Fruit fly (Drosophila melanogaster) whole organism, embryonic: ENCODE measurements around the gene CG14340.
A peak's percentile ranks its signal among the peaks of the same experiment; 100 is the strongest.

Source experiments
- Abd-B ChIP-seq: fragments of 200-800 bp; sonication (Bioruptor generic); optimal IDR thresholded peaks from 2 replicates; lab custom pipeline; 2018; ENCODE audit warnings: missing biosample characterization, mild to moderate bottlenecking, missing genetic modification characterization, moderate library complexity
- CG10321 ChIP-seq: fragments of 200-800 bp; sonication (Bioruptor generic); IDR thresholded peaks from 2 replicates; pipeline ENCODE4 v1.3.6; 2022; ENCODE audit warnings: missing biosample characterization, missing genetic modification characterization
- CG10543 ChIP-seq: fragments of 200-800 bp; sonication (Bioruptor generic); optimal IDR thresholded peaks from 3 replicates; lab custom pipeline; 2017; ENCODE audit warnings: missing biosample characterization, mild to moderate bottlenecking, missing genetic modification characterization, moderate library complexity
- CG14441 ChIP-seq: fragments of 200-800 bp; sonication (Bioruptor generic); IDR thresholded peaks from 2 replicates; pipeline ENCODE4 v1.3.6; 2022; ENCODE audit warnings: missing biosample characterization, missing genetic modification characterization
- CG16863 ChIP-seq: fragments of 200-800 bp; sonication (Bioruptor generic); optimal IDR thresholded peaks from 3 replicates; lab custom pipeline; 2016; ENCODE audit warnings: missing biosample characterization, missing genetic modification characterization
- CG17912 ChIP-seq: fragments of 200-800 bp; sonication (Bioruptor generic); optimal IDR thresholded peaks from 2 replicates; lab custom pipeline; 2018; ENCODE audit warnings: missing biosample characterization, mild to moderate bottlenecking, missing genetic modification characterization
- CG2712 ChIP-seq: fragments of 200-800 bp; optimal IDR thresholded peaks from 3 replicates; lab custom pipeline; 2019; ENCODE audit warnings: missing biosample characterization, mild to moderate bottlenecking, missing genetic modification characterization, moderate library complexity
- CG32532 ChIP-seq: fragments of 200-800 bp; sonication (Bioruptor generic); IDR thresholded peaks from 2 replicates; pipeline ENCODE4 v1.3.6; 2022; ENCODE audit warnings: missing biosample characterization, missing genetic modification characterization
- CG32772 ChIP-seq: fragments of 200-800 bp; sonication (Bioruptor generic); IDR thresholded peaks from 2 replicates; pipeline ENCODE4 v1.3.6; 2022; ENCODE audit warnings: missing biosample characterization, missing genetic modification characterization
- CG34376 ChIP-seq: fragments of 200-800 bp; sonication (Bioruptor generic); optimal IDR thresholded peaks from 2 replicates; lab custom pipeline; 2018; ENCODE audit warnings: missing biosample characterization, mild to moderate bottlenecking, missing genetic modification characterization
- CG3847 ChIP-seq: fragments of 200-800 bp; sonication (Bioruptor generic); IDR thresholded peaks from 2 replicates; pipeline ENCODE4 v1.3.6; 2022; ENCODE audit warnings: missing biosample characterization, missing genetic modification characterization
- CG43689 ChIP-seq: fragments of 200-800 bp; sonication (Bioruptor generic); IDR thresholded peaks from 2 replicates; pipeline ENCODE4 v1.3.6; 2022; ENCODE audit warnings: missing biosample characterization, missing genetic modification characterization
- CG4617 ChIP-seq: fragments of 200-800 bp; sonication (Bioruptor generic); optimal IDR thresholded peaks from 3 replicates; lab custom pipeline; 2016; ENCODE audit warnings: missing biosample characterization, missing genetic modification characterization, borderline replicate concordance
- CG5180 ChIP-seq: fragments of 200-800 bp; sonication (Bioruptor generic); optimal IDR thresholded peaks from 3 replicates; lab custom pipeline; 2017; ENCODE audit warnings: missing biosample characterization, missing genetic modification characterization, mild to moderate bottlenecking, moderate library complexity, missing genetic modification reagents
- CG6175 ChIP-seq: fragments of 200-800 bp; sonication (Bioruptor generic); IDR thresholded peaks from 3 replicates; pipeline ENCODE4 v1.3.6; 2022; ENCODE audit warnings: missing biosample characterization, missing genetic modification characterization
- CG6683 ChIP-seq: fragments of 200-800 bp; sonication (Bioruptor generic); optimal IDR thresholded peaks from 2 replicates; lab custom pipeline; 2017; ENCODE audit warnings: missing biosample characterization, mild to moderate bottlenecking, missing genetic modification characterization, missing genetic modification reagents
- CG6813 ChIP-seq: fragments of 200-800 bp; sonication (Bioruptor generic); optimal IDR thresholded peaks from 2 replicates; lab custom pipeline; 2017; ENCODE audit warnings: missing biosample characterization, missing genetic modification characterization, mild to moderate bottlenecking, moderate library complexity, missing genetic modification reagents
- CG7556 ChIP-seq: fragments of 200-800 bp; sonication (Bioruptor generic); optimal IDR thresholded peaks from 2 replicates; lab custom pipeline; 2017; ENCODE audit warnings: missing biosample characterization, mild to moderate bottlenecking, missing genetic modification characterization
- CG9932 ChIP-seq: fragments of 200-800 bp; sonication (Bioruptor generic); IDR thresholded peaks from 2 replicates; pipeline ENCODE4 v1.3.6; 2022; ENCODE audit warnings: missing biosample characterization, missing genetic modification characterization
- Fer1 ChIP-seq: fragments of 200-800 bp; sonication (Bioruptor generic); optimal IDR thresholded peaks from 2 replicates; lab custom pipeline; 2017; ENCODE audit warnings: missing biosample characterization, mild to moderate bottlenecking, missing genetic modification characterization
- H15 ChIP-seq: fragments of 200-800 bp; sonication (Bioruptor generic); IDR thresholded peaks from 3 replicates; pipeline ENCODE4 v1.3.6; 2022; ENCODE audit warnings: missing biosample characterization, missing genetic modification characterization
- Hr51 ChIP-seq, 2 experiments: fragments of 200-800 bp; sonication (Bioruptor generic); optimal IDR thresholded peaks; 2 replicates in 1 of 2; 3 replicates in 1 of 2; lab custom pipeline; 2016 to 2018; ENCODE audit warnings: missing biosample characterization in 2 of 2, missing genetic modification characterization in 2 of 2, mild to moderate bottlenecking in 1 of 2, moderate library complexity in 1 of 2
- Med ChIP-seq: fragments of 200-800 bp; sonication (Bioruptor generic); peaks from one replicate; lab custom pipeline; 2016; ENCODE audit warnings: missing biosample characterization, missing genetic modification characterization, mild to moderate bottlenecking, inconsistent platforms, moderate library complexity
- Optix ChIP-seq: fragments of 200-800 bp; sonication (Bioruptor generic); IDR thresholded peaks from 3 replicates; pipeline ENCODE4 v1.3.6; 2022; ENCODE audit warnings: missing biosample characterization, missing genetic modification characterization
- PHDP ChIP-seq: fragments of 200-800 bp; sonication (Bioruptor generic); optimal IDR thresholded peaks from 3 replicates; lab custom pipeline; 2018; ENCODE audit warnings: missing biosample characterization, mild to moderate bottlenecking, missing genetic modification characterization, moderate library complexity
- Scr ChIP-seq: fragments of 200-800 bp; sonication (Bioruptor generic); IDR thresholded peaks from 2 replicates; pipeline ENCODE4 v1.3.6; 2022; ENCODE audit warnings: missing biosample characterization, missing genetic modification characterization; ENCODE audit not compliant: partially characterized antibody
- Sox102F ChIP-seq: fragments of 200-800 bp; sonication (Bioruptor generic); optimal IDR thresholded peaks from 2 replicates; lab custom pipeline; 2018; ENCODE audit warnings: missing biosample characterization, mild to moderate bottlenecking, missing genetic modification characterization, moderate library complexity
- ato ChIP-seq: fragments of 200-800 bp; sonication (Bioruptor generic); IDR thresholded peaks from 2 replicates; pipeline ENCODE4 v1.3.6; 2022; ENCODE audit warnings: missing biosample characterization, missing genetic modification characterization; ENCODE audit not compliant: partially characterized antibody
- br ChIP-seq: fragments of >200 bp; optimal IDR thresholded peaks from 2 replicates; lab custom pipeline; 2017
- cg ChIP-seq: fragments of 200-800 bp; sonication (Bioruptor generic); optimal IDR thresholded peaks from 3 replicates; lab custom pipeline; 2019; ENCODE audit warnings: missing biosample characterization, mild to moderate bottlenecking, missing genetic modification characterization, moderate library complexity
- chinmo ChIP-seq: fragments of 200-800 bp; sonication (Bioruptor generic); IDR thresholded peaks from 4 replicates; pipeline ENCODE4 v1.3.6; 2022; ENCODE audit warnings: missing biosample characterization, missing genetic modification characterization; ENCODE audit not compliant: partially characterized antibody
- ci ChIP-seq: fragments of 200-800 bp; sonication (Bioruptor generic); IDR thresholded peaks from 3 replicates; pipeline ENCODE4 v1.3.6; 2022; ENCODE audit warnings: missing biosample characterization, missing genetic modification characterization
- dan ChIP-seq: fragments of 200-800 bp; sonication (Bioruptor generic); IDR thresholded peaks from 2 replicates; pipeline ENCODE4 v1.3.6; 2022; ENCODE audit warnings: missing biosample characterization, missing genetic modification characterization
- ham ChIP-seq: fragments of 200-800 bp; sonication (Bioruptor generic); IDR thresholded peaks from 2 replicates; pipeline ENCODE4 v1.3.6; 2022; ENCODE audit warnings: missing biosample characterization, missing genetic modification characterization
- hkb ChIP-seq, 2 experiments: fragments of 200-800 bp in 1 of 2; fragments of >200 bp in 1 of 2; sonication (Bioruptor generic) in 1 of 2; IDR thresholded peaks in 1 of 2; optimal IDR thresholded peaks in 1 of 2; 2 replicates each; pipeline versions ENCODE4 v1.3.6 to Lab custom; 2017 to 2022; ENCODE audit warnings: missing biosample characterization in 1 of 2, missing genetic modification characterization in 1 of 2
- ind ChIP-seq: fragments of 200-800 bp; sonication (Bioruptor generic); optimal IDR thresholded peaks from 3 replicates; lab custom pipeline; 2016; ENCODE audit warnings: missing biosample characterization, missing genetic modification characterization
- lov ChIP-seq, 2 experiments: fragments of 200-800 bp in 1 of 2; fragments of >200 bp in 1 of 2; sonication (Bioruptor generic) in 1 of 2; IDR thresholded peaks in 1 of 2; optimal IDR thresholded peaks in 1 of 2; 2 replicates in 1 of 2; 3 replicates in 1 of 2; pipeline versions ENCODE4 v1.3.6 to Lab custom; 2017 to 2022; ENCODE audit warnings: missing biosample characterization in 1 of 2, missing genetic modification characterization in 1 of 2
- nom ChIP-seq: fragments of 200-800 bp; sonication (Bioruptor generic); optimal IDR thresholded peaks from 2 replicates; lab custom pipeline; 2017; ENCODE audit warnings: missing biosample characterization, missing genetic modification characterization, mild to moderate bottlenecking, moderate library complexity, missing genetic modification reagents
- pan ChIP-seq, 4 experiments: fragments of >200 bp in 3 of 4; fragments of 200-800 bp in 1 of 4; sonication (Bioruptor generic) in 1 of 4; optimal IDR thresholded peaks in 3 of 4; IDR thresholded peaks in 1 of 4; 2 replicates each; pipeline versions ENCODE4 v1.3.6 to Lab custom; 2017 to 2022; ENCODE audit warnings: missing biosample characterization in 2 of 4, missing genetic modification characterization in 2 of 4, mixed read lengths in 1 of 4
- pum ChIP-seq: fragments of 200-800 bp; sonication (Bioruptor generic); optimal IDR thresholded peaks from 2 replicates; lab custom pipeline; 2016; ENCODE audit warnings: missing biosample characterization, missing genetic modification characterization
- sc ChIP-seq, 3 experiments: fragments of >200 bp in 2 of 3; fragments of 200-800 bp in 1 of 3; sonication (Bioruptor generic) in 1 of 3; optimal IDR thresholded peaks; 2 replicates in 2 of 3; 3 replicates in 1 of 3; lab custom pipeline; 2017; ENCODE audit warnings: mild to moderate bottlenecking in 1 of 3, missing biosample characterization in 1 of 3, missing genetic modification characterization in 1 of 3, missing genetic modification reagents in 1 of 3
- slbo ChIP-seq: fragments of 200-800 bp; sonication (Bioruptor generic); IDR thresholded peaks from 2 replicates; pipeline ENCODE4 v1.3.6; 2022; ENCODE audit warnings: missing biosample characterization, missing genetic modification characterization
- stwl ChIP-seq: fragments of 200-800 bp; sonication (Bioruptor generic); optimal IDR thresholded peaks from 3 replicates; lab custom pipeline; 2018; ENCODE audit warnings: missing biosample characterization, mild to moderate bottlenecking, missing genetic modification characterization, moderate library complexity
- tin ChIP-seq: fragments of 200-800 bp; sonication (Bioruptor generic); optimal IDR thresholded peaks from 3 replicates; lab custom pipeline; 2016; ENCODE audit warnings: missing biosample characterization, missing genetic modification characterization
- trh ChIP-seq: fragments of 200-800 bp; sonication (Bioruptor generic); optimal IDR thresholded peaks from 2 replicates; lab custom pipeline; 2016; ENCODE audit warnings: missing biosample characterization, missing genetic modification characterization
- z ChIP-seq: fragments of 200-800 bp; sonication (Bioruptor generic); IDR thresholded peaks from 3 replicates; pipeline ENCODE4 v1.3.6; 2022; ENCODE audit warnings: missing biosample characterization, missing genetic modification characterization
- zen2 ChIP-seq: fragments of 200-800 bp; sonication (Bioruptor generic); IDR thresholded peaks from 3 replicates; pipeline ENCODE4 v1.3.6; 2022; ENCODE audit warnings: missing biosample characterization, missing genetic modification characterization; ENCODE audit not compliant: partially characterized antibody
- zfh2 ChIP-seq: fragments of 200-800 bp; sonication (Bioruptor generic); optimal IDR thresholded peaks from 2 replicates; lab custom pipeline; 2016; ENCODE audit warnings: missing biosample characterization, missing genetic modification characterization

CG14340 gene

DNA sequence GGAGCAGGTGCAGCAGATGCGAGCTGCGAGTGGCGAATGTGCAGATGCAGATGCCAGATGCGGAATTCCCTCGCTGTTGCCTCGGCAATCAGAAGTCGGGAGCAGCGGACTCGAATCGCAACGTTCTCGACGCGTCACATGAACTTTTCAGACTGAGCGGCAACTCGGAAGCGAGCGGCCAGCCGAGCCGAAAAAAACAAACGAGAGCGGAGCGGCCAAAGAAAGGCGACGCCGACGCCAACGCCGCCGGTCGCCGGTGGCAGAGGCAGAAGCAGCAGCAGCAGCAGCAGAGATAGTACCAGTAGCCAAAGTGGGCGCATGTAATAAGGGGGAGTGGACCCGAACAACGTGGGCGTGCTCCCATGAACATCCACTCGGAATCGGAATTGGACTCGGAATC lies 10.4 kb upstream of the CG14340 start, which contains the start of gene CG4629 (continued):
- TF ChIP-seq CG2712 (tag; lab: Kevin White, UChicago) (no peak), br (lab: Kevin White, UChicago) (no peak), CG14441 (GFP tag; lab: Robert Waterston, UW) (no peak), CG34376 (GFP tag; lab: Kevin White, UChicago) (no peak), ato (GFP tag; lab: Robert Waterston, UW) (peak; percentile 26; the same call in 1 of the 2 replicates), Abd-B (GFP tag; lab: Kevin White, UChicago) (no peak), ham (no peak), CG32532 (GFP tag; lab: Robert Waterston, UW) (0 out of 2 replicates have a peak, but pooled peaks have one; percentile 48), CG16863 (GFP tag; lab: Kevin White, UChicago) (no peak), ind (no peak), dan (GFP tag; lab: Robert Waterston, UW) (no peak), CG3847 (GFP tag; lab: Robert Waterston, UW) (no peak), CG6175 (GFP tag; lab: Robert Waterston, UW) (peak; percentile 49; the same call in 2 of the 3 replicates), sc (optimal IDR thresholded peaks at IDR 0.05; lab: Kevin White, UChicago) (no peak), sc (GFP tag; optimal IDR thresholded peaks at IDR 0.05; lab: Kevin White, UChicago) (no peak), chinmo (GFP tag; lab: Robert Waterston, UW) (0 out of 4 replicates have a peak, but pooled peaks have one; percentile 70), CG32772 (GFP tag; lab: Robert Waterston, UW) (no peak), CG43689 (GFP tag; lab: Robert Waterston, UW) (no peak), slbo (GFP tag; lab: Robert Waterston, UW) (no peak), Optix (GFP tag; lab: Robert Waterston, UW) (no peak), lov (optimal IDR thresholded peaks at IDR 0.05; lab: Kevin White, UChicago) (no peak), lov (GFP tag; IDR thresholded peaks at IDR 0.05; lab: Robert Waterston, UW) (no peak), CG6683 (GFP tag; lab: Kevin White, UChicago) (no peak), zfh2 (GFP tag; lab: Kevin White, UChicago) (no peak), cg (GFP tag; lab: Kevin White, UChicago) (no peak), H15 (GFP tag; lab: Robert Waterston, UW) (no peak), CG5180 (no peak), Sox102F (no peak), CG10321 (GFP tag; lab: Robert Waterston, UW) (no peak), hkb (optimal IDR thresholded peaks at IDR 0.05; lab: Kevin White, UChicago) (no peak), hkb (GFP tag; IDR thresholded peaks at IDR 0.05; lab: Robert Waterston, UW) (peak; percentile 41; the same call in 1 of the 2 replicates), stwl (tag; lab: Kevin White, UChicago) (no peak), trh (GFP tag; lab: Kevin White, UChicago) (no peak), Hr51 (GFP tag; optimal IDR thresholded peaks at IDR 0.05; lab: Kevin White, UChicago) (no peak), pan (optimal IDR thresholded peaks at IDR 0.05; lab: Kevin White, UChicago) (no peak), pan (GFP tag; optimal IDR thresholded peaks at IDR 0.05 in 1 of 2, IDR thresholded peaks at IDR 0.05 in 1 of 2) (no peak), pum (no peak), CG10543 (GFP tag; lab: Kevin White, UChicago) (peak; percentile 2), CG7556 (GFP tag; lab: Kevin White, UChicago) (no peak), Scr (GFP tag; lab: Robert Waterston, UW) (0 out of 2 replicates have a peak, but pooled peaks have one; percentile 28), tin (GFP tag; lab: Kevin White, UChicago) (no peak), zen2 (GFP tag; lab: Robert Waterston, UW) (peak; percentile 62; the same call in 2 of the 3 replicates), z (peak; percentile 96), Fer1 (peak; percentile 14), CG6813 (GFP tag; lab: Kevin White, UChicago) (no peak), CG9932 (GFP tag; lab: Robert Waterston, UW) (peak; percentile 25), ci (GFP tag; lab: Robert Waterston, UW) (peak; percentile 52; the same call in 2 of the 3 replicates), PHDP (tag; lab: Kevin White, UChicago) (no peak), CG4617 (GFP tag; lab: Kevin White, UChicago) (no peak), nom (GFP tag; lab: Kevin White, UChicago) (peak; percentile 39), Med (peak; percentile 88), CG17912 (GFP tag; lab: Kevin White, UChicago) (no peak)
